Worm (Caenorhabditis elegans) whole organism, L4 larva: ENCODE results near the gene T05A7.11.

ENCODE experiments used
- R02D3.7 ChIP-seq: fragments of 150-350 bp; sonication (generic microtip); optimal IDR thresholded peaks from 3 replicates; lab custom pipeline; 2014; ENCODE audit warnings: missing biosample characterization, missing genetic modification characterization
- Y105C5A.15 ChIP-seq: fragments of 200-800 bp; sonication (Bioruptor generic); IDR thresholded peaks from 2 replicates; pipeline ENCODE4 v1.3.6; 2022; ENCODE audit warnings: missing genetic modification characterization, missing compliant biosample characterization
- Y48G9A.11 ChIP-seq: fragments of 200-800 bp; sonication (Bioruptor generic); IDR thresholded peaks from 2 replicates; pipeline ENCODE4 v1.3.6; 2022; ENCODE audit warnings: missing genetic modification reagents, missing genetic modification characterization, missing compliant biosample characterization
- ZK337.2 ChIP-seq: fragments of 200-800 bp; sonication (Bioruptor generic); IDR thresholded peaks from 2 replicates; pipeline ENCODE4 v1.3.6; 2022; ENCODE audit warnings: missing genetic modification reagents, missing genetic modification characterization, missing compliant biosample characterization
- ZK546.5 ChIP-seq, 2 experiments: sonication (generic microtip); optimal IDR thresholded peaks; 2 replicates each; lab custom pipeline; 2017; ENCODE audit warnings: missing biosample characterization in 2 of 2, missing genetic modification characterization in 2 of 2
- ama-1 ChIP-seq: fragments of 150-350 bp; optimal IDR thresholded peaks from 2 replicates; lab custom pipeline; 2014; ENCODE audit warnings: inconsistent platforms, mixed read lengths
- arid-1 ChIP-seq: fragments of 200-800 bp; sonication (Bioruptor generic); conservative IDR thresholded peaks from 2 replicates; pipeline ENCODE4 v1.3.6; 2022; ENCODE audit warnings: missing genetic modification reagents, missing genetic modification characterization, missing compliant biosample characterization
- ceh-32 ChIP-seq: sonication (generic microtip); optimal IDR thresholded peaks from 2 replicates; lab custom pipeline; 2016; ENCODE audit warnings: mild to moderate bottlenecking, missing genetic modification characterization, missing compliant biosample characterization; ENCODE audit not compliant: poor library complexity
- cey-2 ChIP-seq: sonication (generic microtip); optimal IDR thresholded peaks from 3 replicates; lab custom pipeline; 2017; ENCODE audit warnings: missing genetic modification characterization, mild to moderate bottlenecking, missing compliant biosample characterization, antibody characterized with exemption, borderline replicate concordance; ENCODE audit not compliant: insufficient read depth
- daf-16 ChIP-seq, 3 experiments: sonication (generic microtip); optimal IDR thresholded peaks; 2 replicates each; lab custom pipeline; 2016 to 2017; ENCODE audit warnings: missing genetic modification characterization in 3 of 3, missing genetic modification reagents in 3 of 3, mild to moderate bottlenecking in 2 of 3, missing compliant biosample characterization in 2 of 3, missing biosample characterization in 1 of 3, moderate library complexity in 1 of 3
- daf-19 ChIP-seq: fragments of 200-800 bp; sonication (Bioruptor generic); conservative IDR thresholded peaks from 2 replicates; pipeline ENCODE4 v1.3.6; 2022; ENCODE audit warnings: missing genetic modification characterization, missing compliant biosample characterization
- dmd-6 ChIP-seq: fragments of 200-800 bp; sonication (Bioruptor generic); IDR thresholded peaks from 2 replicates; pipeline ENCODE4 v1.3.6; 2022; ENCODE audit warnings: missing genetic modification reagents, missing genetic modification characterization, missing compliant biosample characterization
- dmd-8 ChIP-seq: fragments of 200-800 bp; sonication (Bioruptor generic); IDR thresholded peaks from 2 replicates; pipeline ENCODE4 v1.3.6; 2022; ENCODE audit warnings: missing genetic modification characterization, missing compliant biosample characterization
- dmd-9 ChIP-seq: fragments of 200-800 bp; sonication (Bioruptor generic); IDR thresholded peaks from 2 replicates; pipeline ENCODE4 v1.3.6; 2022; ENCODE audit warnings: missing genetic modification reagents, missing genetic modification characterization, missing compliant biosample characterization
- gei-8 ChIP-seq: fragments of 200-800 bp; sonication (Bioruptor generic); optimal IDR thresholded peaks from 2 replicates; lab custom pipeline; 2018; ENCODE audit warnings: mild to moderate bottlenecking, missing genetic modification characterization, missing compliant biosample characterization
- hif-1 ChIP-seq, 2 experiments: sonication (generic microtip); optimal IDR thresholded peaks; 2 replicates each; lab custom pipeline; 2016 to 2017; ENCODE audit warnings: missing compliant biosample characterization in 2 of 2, missing genetic modification characterization in 2 of 2, missing genetic modification reagents in 2 of 2, missing genotype in 2 of 2, mild to moderate bottlenecking in 1 of 2
- hlh-30 ChIP-seq: sonication (generic microtip); optimal IDR thresholded peaks from 2 replicates; lab custom pipeline; 2017; ENCODE audit warnings: antibody characterized with exemption, mild to moderate bottlenecking, missing genetic modification characterization, missing compliant biosample characterization; ENCODE audit not compliant: insufficient read depth
- jun-1 ChIP-seq: fragments of 150-350 bp; optimal IDR thresholded peaks from 2 replicates; lab custom pipeline; 2014; ENCODE audit warnings: missing biosample characterization, missing genetic modification reagents, missing genetic modification characterization
- lin-1 ChIP-seq: fragments of 200-800 bp; sonication (Bioruptor generic); IDR thresholded peaks from 2 replicates; pipeline ENCODE4 v1.3.6; 2022; ENCODE audit warnings: missing genetic modification reagents, missing genetic modification characterization, missing compliant biosample characterization
- lin-15B ChIP-seq: fragments of 150-350 bp; sonication (generic microtip); optimal IDR thresholded peaks from 3 replicates; lab custom pipeline; 2014; ENCODE audit warnings: missing biosample characterization, missing genetic modification characterization
- lin-29 ChIP-seq: fragments of 200-800 bp; sonication (Bioruptor generic); IDR thresholded peaks from 2 replicates; pipeline ENCODE4 v1.3.6; 2022; ENCODE audit warnings: missing genetic modification reagents, missing genetic modification characterization, missing compliant biosample characterization
- lin-39 ChIP-seq: fragments of 150-350 bp; optimal IDR thresholded peaks from 2 replicates; lab custom pipeline; 2014; ENCODE audit warnings: missing biosample characterization, missing genetic modification reagents, missing genetic modification characterization
- mdt-29 ChIP-seq: fragments of 200-800 bp; sonication (Bioruptor generic); IDR thresholded peaks from 2 replicates; pipeline ENCODE4 v1.3.6; 2022; ENCODE audit warnings: missing genetic modification reagents, missing genetic modification characterization, missing compliant biosample characterization
- mes-2 ChIP-seq: sonication (generic microtip); optimal IDR thresholded peaks from 2 replicates; lab custom pipeline; 2016; ENCODE audit warnings: missing genotype, mild to moderate bottlenecking, missing genetic modification characterization, missing compliant biosample characterization; ENCODE audit not compliant: poor library complexity, severe bottlenecking
- nhr-11 ChIP-seq: fragments of 150-350 bp; optimal IDR thresholded peaks from 2 replicates; lab custom pipeline; 2014; ENCODE audit warnings: missing biosample characterization, missing genetic modification characterization
- nhr-28 ChIP-seq: fragments of 150-350 bp; optimal IDR thresholded peaks from 2 replicates; lab custom pipeline; 2014; ENCODE audit warnings: missing biosample characterization, missing genetic modification characterization
- nhr-41 ChIP-seq: fragments of 200-800 bp; sonication (Bioruptor generic); IDR thresholded peaks from 2 replicates; pipeline ENCODE4 v1.3.6; 2022; ENCODE audit warnings: missing genetic modification reagents, missing genetic modification characterization, missing compliant biosample characterization
- nhr-6 ChIP-seq: fragments of 150-350 bp; optimal IDR thresholded peaks from 2 replicates; lab custom pipeline; 2014; ENCODE audit warnings: missing biosample characterization, missing genetic modification characterization
- pha-4 ChIP-seq, 2 experiments: fragments of 150-350 bp in 1 of 2; fragments of 200-800 bp in 1 of 2; sonication (Bioruptor generic) in 1 of 2; IDR thresholded peaks in 1 of 2; optimal IDR thresholded peaks in 1 of 2; 2 replicates each; pipeline versions ENCODE4 v1.3.6 to Lab custom; 2014 to 2022; ENCODE audit warnings: missing genetic modification characterization in 2 of 2, missing genetic modification reagents in 2 of 2, missing biosample characterization in 1 of 2, missing compliant biosample characterization in 1 of 2
- pqm-1 ChIP-seq: sonication (generic microtip); optimal IDR thresholded peaks from 2 replicates; lab custom pipeline; 2017; ENCODE audit warnings: missing biosample characterization, missing genetic modification characterization
- rbr-2 ChIP-seq: sonication (generic microtip); optimal IDR thresholded peaks from 2 replicates; lab custom pipeline; 2016; ENCODE audit warnings: missing genotype, missing genetic modification characterization, missing compliant biosample characterization
- snpc-1.2 ChIP-seq: fragments of 200-800 bp; sonication (Bioruptor generic); IDR thresholded peaks from 2 replicates; pipeline ENCODE4 v1.3.6; 2022; ENCODE audit warnings: missing genetic modification reagents, missing genetic modification characterization, missing compliant biosample characterization
- spr-3 ChIP-seq: fragments of 200-800 bp; sonication (Bioruptor generic); optimal IDR thresholded peaks from 2 replicates; lab custom pipeline; 2018; ENCODE audit warnings: mild to moderate bottlenecking, missing genetic modification characterization, missing compliant biosample characterization
- unc-39 ChIP-seq: sonication (generic microtip); optimal IDR thresholded peaks from 2 replicates; lab custom pipeline; 2017; ENCODE audit warnings: missing biosample characterization, missing genetic modification characterization
- unc-62 ChIP-seq, 3 experiments: fragments of 150-350 bp in 1 of 3; sonication (generic microtip); optimal IDR thresholded peaks in 2 of 3; peaks in 1 of 3; 1 replicate in 1 of 3; 2 replicates in 2 of 3; lab custom pipeline; 2014 to 2017; ENCODE audit warnings: missing biosample characterization in 3 of 3, missing genetic modification characterization in 3 of 3, missing genetic modification reagents in 3 of 3, missing genotype in 1 of 3
- zfp-2 ChIP-seq: sonication (generic microtip); optimal IDR thresholded peaks from 2 replicates; lab custom pipeline; 2016; ENCODE audit warnings: mild to moderate bottlenecking, missing genetic modification characterization, missing compliant biosample characterization
- zip-11 ChIP-seq: fragments of 200-800 bp; sonication (Bioruptor generic); IDR thresholded peaks from 2 replicates; pipeline ENCODE4 v1.3.6; 2022; ENCODE audit warnings: missing genetic modification characterization, missing compliant biosample characterization

T05A7.11 gene

ce11 chrII:4658245-4658644, 7.0 kb downstream of the T05A7.11 start:
- no peak for TF ChIP-seq lin-29 (GFP tag; lab: Robert Waterston, UW)
- TF ChIP-seq spr-3 (GFP tag; lab: Kevin White, UChicago), result no peak
- TF ChIP-seq nhr-6, result no peak
- no peak for TF ChIP-seq unc-62 (GFP tag; optimal IDR thresholded peaks at IDR 0.05 in 1 of 2; lab: Kevin White, UChicago)
- TF ChIP-seq unc-62 (tag; optimal IDR thresholded peaks at IDR 0.05; lab: Kevin White, UChicago), result no peak
- TF ChIP-seq mes-2 (tag; lab: Kevin White, UChicago), result no peak

ce11 chrII:4657370-4657769, 7.9 kb downstream of the T05A7.11 start:
- TF ChIP-seq daf-16 (GFP tag; optimal IDR thresholded peaks at IDR 0.05; lab: Kevin White, UChicago) (no peak), daf-16 (tag; optimal IDR thresholded peaks at IDR 0.05; lab: Kevin White, UChicago) (peak; percentile 83), cey-2 (tag; lab: Kevin White, UChicago) (no peak)
- TF ChIP-seq, all 104 proteins: peak for 1

ce11 chrII:4655834-4656233, 9.4 kb downstream of the T05A7.11 start, which contains the start of gene fut-6:
TSS of gene fut-6 (minus strand) at chrII:4655934.
- TF ChIP-seq rbr-2 (tag; lab: Kevin White, UChicago) (no peak), zip-11 (GFP tag; lab: Robert Waterston, UW) (no peak), hlh-30 (tag; lab: Kevin White, UChicago) (no peak), ZK546.5 (tag; optimal IDR thresholded peaks at IDR 0.05; lab: Kevin White, UChicago) (no peak), R02D3.7 (no peak), nhr-28 (tag; lab: Kevin White, UChicago) (no peak), ZK337.2 (GFP tag; lab: Robert Waterston, UW) (no peak), ceh-32 (tag; lab: Kevin White, UChicago) (no peak), lin-15B (no peak), unc-62 (GFP tag; optimal IDR thresholded peaks at IDR 0.05 in 1 of 2; lab: Kevin White, UChicago) (no peak), unc-62 (tag; optimal IDR thresholded peaks at IDR 0.05; lab: Kevin White, UChicago) (no peak), nhr-41 (GFP tag; lab: Robert Waterston, UW) (no peak), Y48G9A.11 (no peak), spr-3 (GFP tag; lab: Kevin White, UChicago) (no peak), dmd-9 (GFP tag; lab: Robert Waterston, UW) (no peak), pqm-1 (tag; lab: Kevin White, UChicago) (no peak), mdt-29 (GFP tag; lab: Robert Waterston, UW) (no peak), zfp-2 (tag; lab: Kevin White, UChicago) (no peak), nhr-11 (tag; lab: Kevin White, UChicago) (no peak), jun-1 (tag; lab: Kevin White, UChicago) (no peak), arid-1 (GFP tag; lab: Robert Waterston, UW) (no peak)

- TF ChIP-seq unc-62 (GFP tag; optimal IDR thresholded peaks at IDR 0.05 in 1 of 2; lab: Kevin White, UChicago) (peak in 1 of 2 experiments; percentile 97), unc-62 (tag; optimal IDR thresholded peaks at IDR 0.05; lab: Kevin White, UChicago) (no peak), pha-4 (GFP tag; IDR thresholded peaks at IDR 0.05; lab: Robert Waterston, UW) (no peak), pha-4 (tag; optimal IDR thresholded peaks at IDR 0.05; lab: Kevin White, UChicago) (no peak)
Measured at ce11 chrII:4650072-4650471, 15.2 kb downstream of the T05A7.11 start.

ce11 chrII:4648785-4649184, 16.5 kb downstream of the T05A7.11 start, which contains the start of gene lgc-27:
TSS of gene lgc-27 (plus strand) at chrII:4649085.
- TF ChIP-seq hif-1 (tag; optimal IDR thresholded peaks at IDR 0.05; lab: Kevin White, UChicago), result no peak
- TF ChIP-seq daf-16 (GFP tag; optimal IDR thresholded peaks at IDR 0.05; lab: Kevin White, UChicago), result no peak
- no peak for TF ChIP-seq daf-16 (tag; optimal IDR thresholded peaks at IDR 0.05; lab: Kevin White, UChicago)

- TF ChIP-seq snpc-1.2 (GFP tag; lab: Robert Waterston, UW) (no peak), daf-19 (GFP tag; lab: Robert Waterston, UW) (no peak), gei-8 (GFP tag; lab: Kevin White, UChicago) (no peak), ceh-32 (tag; lab: Kevin White, UChicago) (no peak), zfp-2 (tag; lab: Kevin White, UChicago) (no peak), unc-39 (tag; lab: Kevin White, UChicago) (no peak), Y48G9A.11 (no peak), hif-1 (tag; optimal IDR thresholded peaks at IDR 0.05; lab: Kevin White, UChicago) (no peak), dmd-6 (GFP tag; lab: Robert Waterston, UW) (no peak), ama-1 (lab: Kevin White, UChicago) (no peak), dmd-8 (GFP tag; lab: Robert Waterston, UW) (no peak), daf-16 (GFP tag; optimal IDR thresholded peaks at IDR 0.05; lab: Kevin White, UChicago) (no peak), daf-16 (tag; optimal IDR thresholded peaks at IDR 0.05; lab: Kevin White, UChicago) (no peak), lin-39 (tag; lab: Kevin White, UChicago) (no peak), pha-4 (GFP tag; IDR thresholded peaks at IDR 0.05; lab: Robert Waterston, UW) (no peak), pha-4 (tag; optimal IDR thresholded peaks at IDR 0.05; lab: Kevin White, UChicago) (no peak), Y105C5A.15 (GFP tag; lab: Robert Waterston, UW) (no peak), lin-1 (GFP tag; lab: Robert Waterston, UW) (no peak)
Measured at ce11 chrII:4640748-4641147, 24.5 kb downstream of the T05A7.11 start.
